Worm (Caenorhabditis elegans) whole organism, late embryonic: Measurements from ENCODE around the gene T22F3.11.
"Not testable (repeated sequence)": the region's sequence is repeated elsewhere in the genome, so short reads cannot be mapped to it uniquely, and the experiment has no call there.

Source experiments
- C08G9.2 ChIP-seq: sonication (generic microtip); optimal IDR thresholded peaks from 2 replicates; lab custom pipeline; 2016; ENCODE audit warnings: mild to moderate bottlenecking, missing genetic modification characterization, moderate library complexity, missing compliant biosample characterization
- Y22D7AL.16 ChIP-seq: sonication (generic microtip); optimal IDR thresholded peaks from 2 replicates; lab custom pipeline; 2016; ENCODE audit warnings: missing genetic modification characterization, missing compliant biosample characterization
- ama-1 ChIP-seq: fragments of 150-350 bp; optimal IDR thresholded peaks from 2 replicates; lab custom pipeline; 2014
- ceh-18 ChIP-seq: sonication (generic microtip); optimal IDR thresholded peaks from 2 replicates; lab custom pipeline; 2016; ENCODE audit warnings: missing genetic modification characterization, missing compliant biosample characterization
- ceh-24 ChIP-seq: sonication (generic microtip); optimal IDR thresholded peaks from 2 replicates; lab custom pipeline; 2016; ENCODE audit warnings: mild to moderate bottlenecking, missing genetic modification characterization, missing compliant biosample characterization
- ceh-48 ChIP-seq: sonication (generic microtip); optimal IDR thresholded peaks from 2 replicates; lab custom pipeline; 2016; ENCODE audit warnings: missing genetic modification characterization, inconsistent platforms, missing compliant biosample characterization
- ceh-9 ChIP-seq: sonication (generic microtip); optimal IDR thresholded peaks from 2 replicates; lab custom pipeline; 2016; ENCODE audit warnings: mild to moderate bottlenecking, missing genetic modification characterization, inconsistent platforms, missing compliant biosample characterization
- che-1 ChIP-seq: sonication (generic microtip); optimal IDR thresholded peaks from 2 replicates; lab custom pipeline; 2016; ENCODE audit warnings: mild to moderate bottlenecking, missing genetic modification characterization, missing compliant biosample characterization
- ets-4 ChIP-seq: sonication (generic microtip); optimal IDR thresholded peaks from 2 replicates; lab custom pipeline; 2016; ENCODE audit warnings: missing genetic modification characterization, missing compliant biosample characterization
- fkh-6 ChIP-seq: sonication (generic microtip); optimal IDR thresholded peaks from 2 replicates; lab custom pipeline; 2016; ENCODE audit warnings: missing genetic modification characterization, missing compliant biosample characterization
- hlh-13 ChIP-seq: fragments of 200-800 bp; sonication (Bioruptor generic); optimal IDR thresholded peaks from 2 replicates; lab custom pipeline; 2018; ENCODE audit warnings: mild to moderate bottlenecking, missing genetic modification characterization, missing compliant biosample characterization
- hlh-8 ChIP-seq: sonication (generic microtip); optimal IDR thresholded peaks from 2 replicates; lab custom pipeline; 2016; ENCODE audit warnings: missing genotype, missing genetic modification characterization, missing compliant biosample characterization
- lin-11 ChIP-seq: fragments of 200-800 bp; sonication (Bioruptor generic); optimal IDR thresholded peaks from 2 replicates; lab custom pipeline; 2018; ENCODE audit warnings: mild to moderate bottlenecking, missing genetic modification characterization, missing compliant biosample characterization
- madf-2 ChIP-seq: sonication (generic microtip); optimal IDR thresholded peaks from 2 replicates; lab custom pipeline; 2017; ENCODE audit warnings: missing genetic modification characterization, missing compliant biosample characterization
- mec-3 ChIP-seq: sonication (generic microtip); optimal IDR thresholded peaks from 2 replicates; lab custom pipeline; 2016; ENCODE audit warnings: borderline replicate concordance, missing genetic modification characterization, missing compliant biosample characterization
- nfya-1 ChIP-seq: sonication (generic microtip); optimal IDR thresholded peaks from 2 replicates; lab custom pipeline; 2017; ENCODE audit warnings: missing genetic modification characterization, mild to moderate bottlenecking, missing compliant biosample characterization, antibody characterized with exemption, moderate library complexity
- nhr-11 ChIP-seq: fragments of 150-350 bp; optimal IDR thresholded peaks from 2 replicates; lab custom pipeline; 2014; ENCODE audit warnings: missing biosample characterization, missing genetic modification characterization
- nhr-232 ChIP-seq: sonication (generic microtip); optimal IDR thresholded peaks from 2 replicates; lab custom pipeline; 2016; ENCODE audit warnings: missing genetic modification characterization, missing compliant biosample characterization
- pax-1 ChIP-seq: fragments of 150-350 bp; optimal IDR thresholded peaks from 2 replicates; lab custom pipeline; 2014; ENCODE audit warnings: missing biosample characterization, missing genetic modification characterization
- pha-2 ChIP-seq: sonication (generic microtip); optimal IDR thresholded peaks from 2 replicates; lab custom pipeline; 2017; ENCODE audit warnings: mild to moderate bottlenecking, missing genetic modification characterization, missing compliant biosample characterization
- pha-4 ChIP-seq: fragments of 150-350 bp; optimal IDR thresholded peaks from 2 replicates; lab custom pipeline; 2018; ENCODE audit warnings: missing biosample characterization, missing genetic modification reagents, missing genetic modification characterization
- pqm-1 ChIP-seq: sonication (generic microtip); optimal IDR thresholded peaks from 2 replicates; lab custom pipeline; 2016; ENCODE audit warnings: missing genetic modification characterization, missing compliant biosample characterization
- pros-1 ChIP-seq: fragments of 150-350 bp; optimal IDR thresholded peaks from 2 replicates; lab custom pipeline; 2014; ENCODE audit warnings: missing biosample characterization, missing genetic modification reagents, missing genetic modification characterization
- ref-2 ChIP-seq: sonication (generic microtip); optimal IDR thresholded peaks from 2 replicates; lab custom pipeline; 2016; ENCODE audit warnings: missing genetic modification characterization, missing compliant biosample characterization
- rnt-1 ChIP-seq: sonication (generic microtip); optimal IDR thresholded peaks from 2 replicates; lab custom pipeline; 2016; ENCODE audit warnings: missing genetic modification characterization, missing compliant biosample characterization
- sdc-2 ChIP-seq: sonication (generic microtip); optimal IDR thresholded peaks from 2 replicates; lab custom pipeline; 2016; ENCODE audit warnings: missing genotype, missing genetic modification characterization, missing compliant biosample characterization
- sox-4 ChIP-seq: sonication (generic microtip); optimal IDR thresholded peaks from 2 replicates; lab custom pipeline; 2017; ENCODE audit warnings: mild to moderate bottlenecking, missing genetic modification characterization, inconsistent platforms, missing compliant biosample characterization
- syd-9 ChIP-seq: sonication (generic microtip); optimal IDR thresholded peaks from 2 replicates; lab custom pipeline; 2016; ENCODE audit warnings: mild to moderate bottlenecking, missing genetic modification characterization, moderate library complexity, missing compliant biosample characterization
- unc-42 ChIP-seq: sonication (generic microtip); optimal IDR thresholded peaks from 2 replicates; lab custom pipeline; 2016; ENCODE audit warnings: missing genotype, missing genetic modification characterization, missing compliant biosample characterization
- unc-55 ChIP-seq: sonication (generic microtip); optimal IDR thresholded peaks from 2 replicates; lab custom pipeline; 2017; ENCODE audit warnings: missing biosample characterization, missing genetic modification reagents, missing genetic modification characterization
- ztf-16 ChIP-seq: sonication (generic microtip); optimal IDR thresholded peaks from 2 replicates; lab custom pipeline; 2017; ENCODE audit warnings: missing genetic modification characterization, missing compliant biosample characterization

T22F3.11 gene

ce11 chrV:3579795-3580194 is 34.6 kb downstream of the T22F3.11 start:
- TF ChIP-seq mec-3 (tag; lab: Kevin White, UChicago) (no peak), nfya-1 (peak; percentile 9), ceh-18 (tag; lab: Kevin White, UChicago) (peak; percentile 41), unc-55 (GFP tag; lab: Kevin White, UChicago) (peak; percentile 2), pha-2 (tag; lab: Kevin White, UChicago) (no peak)

- TF ChIP-seq madf-2 (tag; lab: Kevin White, UChicago) = no peak
These were observed 35.1 kb downstream of the T22F3.11 start for ce11 chrV:3579248-3579647.

- TF ChIP-seq fkh-6 (no peak), ref-2 (tag; lab: Kevin White, UChicago) (no peak), pros-1 (tag; lab: Kevin White, UChicago) (no peak), ama-1 (lab: Kevin White, UChicago) (no peak), che-1 (tag; lab: Kevin White, UChicago) (no peak), Y22D7AL.16 (tag; lab: Kevin White, UChicago) (no peak), ztf-16 (no peak), ceh-24 (tag; lab: Kevin White, UChicago) (no peak)
- TF ChIP-seq, all 69 proteins: peak for 0
These were observed 35.5 kb downstream of the T22F3.11 start, which contains the start of gene pygl-1 for ce11 chrV:3578813-3579212. Gene pygl-1, plus strand, starts transcription at chrV:3579023.

- TF ChIP-seq nhr-232 (tag; lab: Kevin White, UChicago) = no peak
- TF ChIP-seq nhr-11 (tag; lab: Kevin White, UChicago) = no peak
- TF ChIP-seq syd-9 (tag; lab: Kevin White, UChicago) = no peak
- no peak for TF ChIP-seq hlh-13 (GFP tag; lab: Kevin White, UChicago)
- no peak for TF ChIP-seq ceh-48
- TF ChIP-seq ets-4 (tag; lab: Kevin White, UChicago) = no peak
- TF ChIP-seq pax-1 (tag; lab: Kevin White, UChicago) = no peak
- TF ChIP-seq pqm-1 (tag; lab: Kevin White, UChicago) = no peak
These were observed 38.6 kb downstream of the T22F3.11 start, which contains the start of gene grl-27 for ce11 chrV:3575759-3576158. Gene grl-27, minus strand, starts transcription at chrV:3575859.

ce11 chrV:3572408-3572807 is 41.9 kb downstream of the T22F3.11 start, which contains the start of gene F40C5.1:
Gene F40C5.1, plus strand, starts transcription at chrV:3572708.
- not testable (repeated sequence) for TF ChIP-seq ztf-16; lin-11 (tag; lab: Kevin White, UChicago); hlh-8

ce11 chrV:3570695-3571094 is 43.7 kb downstream of the T22F3.11 start, which contains the start of gene F40C5.2:
Gene F40C5.2, plus strand, starts transcription at chrV:3570995.
- TF ChIP-seq unc-42 (tag; lab: Kevin White, UChicago); pha-4 (tag; lab: Kevin White, UChicago); sdc-2: not testable (repeated sequence)
- TF ChIP-seq, all 69 proteins: peak for 0; not testable (repeated sequence) for 69

- TF ChIP-seq C08G9.2 (tag; lab: Kevin White, UChicago); unc-55 (GFP tag; lab: Kevin White, UChicago); rnt-1: not testable (repeated sequence)
These were observed 50.0 kb downstream of the T22F3.11 start, which contains the start of gene T24A6.17 for ce11 chrV:3564335-3564734. Gene T24A6.17, minus strand, starts transcription at chrV:3564435.

ce11 chrV:3562824-3563223 is 51.5 kb downstream of the T22F3.11 start, which contains the start of gene T24A6.16:
Gene T24A6.16, minus strand, starts transcription at chrV:3562924.
- not testable (repeated sequence) for TF ChIP-seq sox-4; Y22D7AL.16 (tag; lab: Kevin White, UChicago); ceh-9
